Worm (Caenorhabditis elegans) whole organism, young adult: ENCODE measurements around the gene dpf-2.

Experiments
- F33H1.4 ChIP-seq: fragments of 200-800 bp; sonication (Bioruptor generic); IDR thresholded peaks from 2 replicates; pipeline ENCODE4 v1.3.6; 2022; ENCODE audit warnings: missing genetic modification reagents, missing genetic modification characterization, missing compliant biosample characterization
- F49E8.2 ChIP-seq: sonication (generic microtip); optimal IDR thresholded peaks from 3 replicates; lab custom pipeline; 2017; ENCODE audit warnings: missing genetic modification characterization, mild to moderate bottlenecking, missing compliant biosample characterization, antibody characterized with exemption, moderate library complexity; ENCODE audit not compliant: insufficient read depth
- cebp-1 ChIP-seq, 2 experiments: fragments of 200-800 bp in 1 of 2; sonication (Bioruptor generic) in 1 of 2; sonication (generic microtip) in 1 of 2; IDR thresholded peaks in 1 of 2; optimal IDR thresholded peaks in 1 of 2; 2 replicates each; pipeline versions ENCODE4 v1.3.6 to Lab custom; 2017 to 2022; ENCODE audit warnings: missing compliant biosample characterization in 2 of 2, missing genetic modification characterization in 2 of 2, mild to moderate bottlenecking in 1 of 2, missing genetic modification reagents in 1 of 2, moderate library complexity in 1 of 2
- pha-4 ChIP-seq: fragments of 150-350 bp; sonication (generic microtip); optimal IDR thresholded peaks from 2 replicates; lab custom pipeline; 2014; ENCODE audit warnings: missing biosample characterization, missing genetic modification reagents, missing genetic modification characterization

DNA sequence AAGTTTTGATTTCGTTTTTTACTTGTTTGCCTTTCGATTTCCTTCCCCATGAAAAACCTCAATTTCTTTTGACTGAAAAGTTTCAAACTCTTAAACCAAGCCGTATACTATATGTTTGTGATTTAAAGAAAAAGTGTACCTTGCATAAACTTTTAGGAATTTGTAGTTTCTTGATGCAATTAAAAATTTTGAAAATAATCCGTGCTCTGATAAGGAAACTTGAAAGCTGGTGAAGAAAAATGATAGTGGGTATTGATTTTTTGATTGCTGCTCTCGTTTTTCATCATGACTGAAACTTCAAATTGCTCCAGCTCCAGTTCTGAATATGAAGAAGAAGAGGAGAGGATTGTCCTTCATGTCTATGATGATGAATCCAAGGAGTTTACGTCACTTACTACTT, 17.4 kb downstream of the dpf-2 start, which contains the start of gene acd-3:
- TF ChIP-seq pha-4 (tag; lab: Kevin White, UChicago), result no peak
- TF ChIP-seq F33H1.4, result no peak
- no peak for TF ChIP-seq F49E8.2 (tag; lab: Kevin White, UChicago)
- TF ChIP-seq cebp-1 (GFP tag; IDR thresholded peaks at IDR 0.05; lab: Robert Waterston, UW), result no peak
- no peak for TF ChIP-seq cebp-1 (tag; optimal IDR thresholded peaks at IDR 0.05; lab: Kevin White, UChicago)
